Fruit fly (Drosophila melanogaster): ENCODE measurements around the gene Tap42.

The Tap42 gene

dm6 chr2L:13373435-13374242 lies 6.2 kb downstream of the Tap42 start, which contains the start of the genes Bdp1 and CG6565:
Gene Bdp1 (minus strand): TSS chr2L:13373890.
Gene CG6565 (plus strand): TSS chr2L:13374019.
- TF ChIP-seq CG10348 (GFP tag; IDR thresholded peaks at IDR 0.05) (peak; percentile 90), CG15710 (tag; optimal IDR thresholded peaks at IDR 0.05) (peak; percentile 96), CG4496 (GFP tag; IDR thresholded peaks at IDR 0.05) (peak; percentile 92), D1 (tag; optimal IDR thresholded peaks at IDR 0.05) (no peak), gl (tag; optimal IDR thresholded peaks at IDR 0.05) (peak; percentile 80), EcR (GFP tag; optimal IDR thresholded peaks at IDR 0.05) (no peak), Pif1B (GFP tag; optimal IDR thresholded peaks at IDR 0.05) (peak; percentile 94), CG32121 (GFP tag; IDR thresholded peaks at IDR 0.05) (peak; percentile 94), CG13204 (GFP tag; optimal IDR thresholded peaks at IDR 0.05) (no peak), CG17806 (tag; optimal IDR thresholded peaks at IDR 0.05) (peak; percentile 93), Pif1A (GFP tag; optimal IDR thresholded peaks at IDR 0.05) (no peak), fd96Ca (GFP tag; IDR thresholded peaks at IDR 0.05) (peak; percentile 93), CG8301 (tag; optimal IDR thresholded peaks at IDR 0.05) (peak; percentile 93), rn (GFP tag; IDR thresholded peaks at IDR 0.05) (peak; percentile 90), CG8159 (tag; optimal IDR thresholded peaks at IDR 0.05) (peak; percentile 96), Snoo (tag; optimal IDR thresholded peaks at IDR 0.05) (peak; percentile 96), CG12605 (GFP tag; IDR thresholded peaks at IDR 0.05) (peak; percentile 59), Ets98B (GFP tag; IDR thresholded peaks at IDR 0.05) (peak; percentile 90), CG9948 (tag; optimal IDR thresholded peaks at IDR 0.05) (peak; percentile 97), CG14655 (GFP tag; optimal IDR thresholded peaks at IDR 0.05) (peak; percentile 97), CG34367 (tag; optimal IDR thresholded peaks at IDR 0.05) (peak; percentile 92)

- TF ChIP-seq CG34367 (tag; optimal IDR thresholded peaks at IDR 0.05): no peak
Observed at dm6 chr2L:13376086-13376485, 8.7 kb downstream of the Tap42 start.

dm6 chr2L:13378488-13378964 lies 11.1 kb downstream of the Tap42 start, which contains the start of the genes CG9302 and beta'COP:
Gene CG9302 (minus strand): TSS chr2L:13378538.
Gene beta'COP (plus strand): TSS chr2L:13378902.
- TF ChIP-seq CG9948 (tag; optimal IDR thresholded peaks at IDR 0.05) (peak; percentile 58), CG32121 (GFP tag; IDR thresholded peaks at IDR 0.05) (peak; percentile 36; the same call in 1 of the 2 replicates), CG8301 (tag; optimal IDR thresholded peaks at IDR 0.05) (no peak), Pif1B (GFP tag; optimal IDR thresholded peaks at IDR 0.05) (no peak), gl (tag; optimal IDR thresholded peaks at IDR 0.05) (no peak), Pif1A (GFP tag; optimal IDR thresholded peaks at IDR 0.05) (no peak), fd96Ca (GFP tag; IDR thresholded peaks at IDR 0.05) (0 out of 3 replicates have a peak, but pooled peaks have one; percentile 43), CG17806 (tag; optimal IDR thresholded peaks at IDR 0.05) (peak; percentile 38), CG8159 (tag; optimal IDR thresholded peaks at IDR 0.05) (no peak), CG13204 (GFP tag; optimal IDR thresholded peaks at IDR 0.05) (no peak), CG15710 (tag; optimal IDR thresholded peaks at IDR 0.05) (peak; percentile 86), CG14655 (GFP tag; optimal IDR thresholded peaks at IDR 0.05) (no peak), Ets98B (GFP tag; IDR thresholded peaks at IDR 0.05) (peak; percentile 34; the same call in 1 of the 2 replicates), CG4496 (GFP tag; IDR thresholded peaks at IDR 0.05) (no peak), CG34367 (tag; optimal IDR thresholded peaks at IDR 0.05) (no peak), rn (GFP tag; IDR thresholded peaks at IDR 0.05) (no peak), CG10348 (GFP tag; IDR thresholded peaks at IDR 0.05) (0 out of 2 replicates have a peak, but pooled peaks have one; percentile 22), Snoo (tag; optimal IDR thresholded peaks at IDR 0.05) (peak; percentile 57), CG12605 (GFP tag; IDR thresholded peaks at IDR 0.05) (no peak), D1 (tag; optimal IDR thresholded peaks at IDR 0.05) (no peak), EcR (GFP tag; optimal IDR thresholded peaks at IDR 0.05) (no peak)

dm6 chr2L:13382351-13383029 lies 15.1 kb downstream of the Tap42 start, which contains the start of gene loqs:
Gene loqs (plus strand): TSS chr2L:13382652.
- TF ChIP-seq CG12605 (GFP tag; IDR thresholded peaks at IDR 0.05) (no peak), fd96Ca (GFP tag; IDR thresholded peaks at IDR 0.05) (no peak), CG17806 (tag; optimal IDR thresholded peaks at IDR 0.05) (no peak), EcR (GFP tag; optimal IDR thresholded peaks at IDR 0.05) (no peak), rn (GFP tag; IDR thresholded peaks at IDR 0.05) (no peak), gl (tag; optimal IDR thresholded peaks at IDR 0.05) (no peak), Snoo (tag; optimal IDR thresholded peaks at IDR 0.05) (no peak), Pif1A (GFP tag; optimal IDR thresholded peaks at IDR 0.05) (no peak), CG13204 (GFP tag; optimal IDR thresholded peaks at IDR 0.05) (no peak), CG14655 (GFP tag; optimal IDR thresholded peaks at IDR 0.05) (no peak), CG8159 (tag; optimal IDR thresholded peaks at IDR 0.05) (no peak), Pif1B (GFP tag; optimal IDR thresholded peaks at IDR 0.05) (no peak), CG32121 (GFP tag; IDR thresholded peaks at IDR 0.05) (no peak), CG9948 (tag; optimal IDR thresholded peaks at IDR 0.05) (no peak), CG10348 (GFP tag; IDR thresholded peaks at IDR 0.05) (no peak), Ets98B (GFP tag; IDR thresholded peaks at IDR 0.05) (no peak; the same call in 1 of the 2 replicates), CG34367 (tag; optimal IDR thresholded peaks at IDR 0.05) (no peak)

dm6 chr2L:13387255-13387654 lies 19.8 kb downstream of the Tap42 start, which contains the start of the genes Ing5 and CG7099:
Gene Ing5 (minus strand): TSS chr2L:13387312.
Gene CG7099 (plus strand): TSS chr2L:13387571.
- TF ChIP-seq CG32121 (GFP tag; IDR thresholded peaks at IDR 0.05) (peak; percentile 93), CG17806 (tag; optimal IDR thresholded peaks at IDR 0.05) (peak; percentile 94), gl (tag; optimal IDR thresholded peaks at IDR 0.05) (peak; percentile 77), CG12605 (GFP tag; IDR thresholded peaks at IDR 0.05) (peak; percentile 89), CG34367 (tag; optimal IDR thresholded peaks at IDR 0.05) (peak; percentile 88), Pif1A (GFP tag; optimal IDR thresholded peaks at IDR 0.05) (no peak), CG4496 (GFP tag; IDR thresholded peaks at IDR 0.05) (peak; percentile 96), D1 (tag; optimal IDR thresholded peaks at IDR 0.05) (no peak), CG8301 (tag; optimal IDR thresholded peaks at IDR 0.05) (peak; percentile 89), CG10348 (GFP tag; IDR thresholded peaks at IDR 0.05) (peak; percentile 63), rn (GFP tag; IDR thresholded peaks at IDR 0.05) (peak; percentile 87), Ets98B (GFP tag; IDR thresholded peaks at IDR 0.05) (peak; percentile 93), CG9948 (tag; optimal IDR thresholded peaks at IDR 0.05) (peak; percentile 92), EcR (GFP tag; optimal IDR thresholded peaks at IDR 0.05) (no peak), Pif1B (GFP tag; optimal IDR thresholded peaks at IDR 0.05) (peak; percentile 93), fd96Ca (GFP tag; IDR thresholded peaks at IDR 0.05) (peak; percentile 93), CG15710 (tag; optimal IDR thresholded peaks at IDR 0.05) (peak; percentile 93), CG13204 (GFP tag; optimal IDR thresholded peaks at IDR 0.05) (no peak), Snoo (tag; optimal IDR thresholded peaks at IDR 0.05) (peak; percentile 95), CG8159 (tag; optimal IDR thresholded peaks at IDR 0.05) (peak; percentile 93), CG14655 (GFP tag; optimal IDR thresholded peaks at IDR 0.05) (no peak)

All from whole organism, pupa.